Fruit fly (Drosophila melanogaster): ENCODE data around the gene CG12817.
A peak's percentile ranks its signal among the peaks of the same experiment; 100 is the strongest.

CG12817 gene

DNA sequence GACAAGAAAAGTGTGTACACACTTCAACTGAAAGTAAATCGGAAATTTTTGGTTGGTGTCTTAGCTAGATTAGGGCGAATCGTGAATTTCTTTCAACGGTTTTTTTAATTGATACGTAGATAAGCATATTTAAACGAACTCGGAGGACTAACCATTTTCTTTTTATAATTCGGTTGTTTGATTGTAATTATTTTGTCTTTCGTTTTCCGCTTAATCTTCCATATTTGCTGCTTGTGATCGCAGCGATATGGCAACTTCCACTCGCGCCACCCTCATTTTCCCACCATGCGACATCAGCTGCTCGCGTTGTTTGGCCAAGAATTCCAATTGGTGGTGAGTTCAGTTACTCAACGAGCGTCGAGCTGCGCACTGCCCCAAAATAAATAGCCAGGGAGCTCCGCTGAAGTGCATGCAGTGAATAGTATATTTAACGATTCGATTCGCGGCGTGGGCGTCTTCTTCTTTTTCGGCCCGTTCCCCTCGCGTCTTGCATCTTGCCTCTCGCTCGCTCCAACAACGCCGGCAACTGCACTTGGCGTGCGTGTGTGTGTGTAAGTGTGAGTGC lies 39.5 kb upstream of the CG12817 start, which contains the start of gene Nuak (continued):
- TF ChIP-seq CG18476 (GFP tag; optimal IDR thresholded peaks at IDR 0.05), result peak; percentile 78
- no peak for TF ChIP-seq CG8478 (optimal IDR thresholded peaks at IDR 0.05)
- peak; percentile 80 for TF ChIP-seq CG11504 (tag; optimal IDR thresholded peaks at IDR 0.05)
- TF ChIP-seq bcd (GFP tag; optimal IDR thresholded peaks at IDR 0.05), result peak; percentile 84
- TF ChIP-seq otp (GFP tag; IDR thresholded peaks at IDR 0.05), result no peak
- TF ChIP-seq Gsc (GFP tag; IDR thresholded peaks at IDR 0.05), result no peak
- peak in 1 of 2 experiments; percentile 90 for TF ChIP-seq insv (GFP tag; optimal IDR thresholded peaks at IDR 0.05)
- peak; percentile 91 for TF ChIP-seq CG9876 (GFP tag; optimal IDR thresholded peaks at IDR 0.05)
- TF ChIP-seq Dref (GFP tag; IDR thresholded peaks at IDR 0.05), result no peak
- no peak for TF ChIP-seq Aef1 (GFP tag; IDR thresholded peaks at IDR 0.05)
- TF ChIP-seq pan (optimal IDR thresholded peaks at IDR 0.05), result no peak
- no peak for TF ChIP-seq pan (GFP tag; optimal IDR thresholded peaks at IDR 0.05 in 1 of 2, IDR thresholded peaks at IDR 0.05 in 1 of 2)
- TF ChIP-seq wor (GFP tag; IDR thresholded peaks at IDR 0.05), result no peak
- peak; percentile 89 for TF ChIP-seq CG10543 (GFP tag; optimal IDR thresholded peaks at IDR 0.05)
- peak; percentile 84 for TF ChIP-seq slou (GFP tag; optimal IDR thresholded peaks at IDR 0.05)
- no peak for TF ChIP-seq ham (GFP tag; IDR thresholded peaks at IDR 0.05)
- TF ChIP-seq gem (tag; optimal IDR thresholded peaks at IDR 0.05), result peak; percentile 91
- TF ChIP-seq lab (GFP tag; optimal IDR thresholded peaks at IDR 0.05), result peak; percentile 89
- TF ChIP-seq H2.0 (GFP tag; IDR thresholded peaks at IDR 0.05), result no peak
- TF ChIP-seq CoRest (tag; optimal IDR thresholded peaks at IDR 0.05), result peak; percentile 90
- peak; percentile 68 for TF ChIP-seq CG11723 (GFP tag; optimal IDR thresholded peaks at IDR 0.05)
- no peak for TF ChIP-seq gt (GFP tag; IDR thresholded peaks at IDR 0.05)
- peak; percentile 82 for TF ChIP-seq Bdp1 (GFP tag; optimal IDR thresholded peaks at IDR 0.05)
- peak; percentile 33 for TF ChIP-seq ftz-f1 (GFP tag; optimal IDR thresholded peaks at IDR 0.05)
- no peak for TF ChIP-seq inv (GFP tag; IDR thresholded peaks at IDR 0.05; ENCODE audit: partially characterized antibody)
- peak; percentile 60 for TF ChIP-seq gfzf (GFP tag; optimal IDR thresholded peaks at IDR 0.05)
- TF ChIP-seq CrebB (tag; optimal IDR thresholded peaks at IDR 0.05), result peak; percentile 72
- TF ChIP-seq Sox100B (GFP tag; optimal IDR thresholded peaks at IDR 0.05), result peak; percentile 30
- TF ChIP-seq ac (GFP tag; optimal IDR thresholded peaks at IDR 0.05), result peak; percentile 41
- TF ChIP-seq hbn (GFP tag; IDR thresholded peaks at IDR 0.05; ENCODE audit: partially characterized antibody), result no peak
- TF ChIP-seq crp (GFP tag; optimal IDR thresholded peaks at IDR 0.05), result peak; percentile 93 to 99
- peak; percentile 80 for TF ChIP-seq CG18619 (GFP tag; optimal IDR thresholded peaks at IDR 0.05)
- TF ChIP-seq Mes4 (GFP tag; optimal IDR thresholded peaks at IDR 0.05), result peak; percentile 86
- TF ChIP-seq sens-2 (GFP tag; IDR thresholded peaks at IDR 0.05), result no peak
- peak; percentile 95 for TF ChIP-seq CG8944 (GFP tag; optimal IDR thresholded peaks at IDR 0.05)
- no peak for TF ChIP-seq CG7963 (GFP tag; IDR thresholded peaks at IDR 0.05; ENCODE audit: partially characterized antibody)
- TF ChIP-seq ken (GFP tag; IDR thresholded peaks at IDR 0.05), result no peak
- TF ChIP-seq CG5953 (GFP tag; IDR thresholded peaks at IDR 0.05), result no peak
- no peak for TF ChIP-seq CkIIα-i1 (GFP tag; IDR thresholded peaks at IDR 0.05)
- peak; percentile 94 for TF ChIP-seq Hmx (GFP tag; optimal IDR thresholded peaks at IDR 0.05)
- TF ChIP-seq ssp (GFP tag; IDR thresholded peaks at IDR 0.05), result no peak
- TF ChIP-seq CG2116 (GFP tag; optimal IDR thresholded peaks at IDR 0.05), result peak; percentile 85
- peak; percentile 50 for TF ChIP-seq ATbp (GFP tag; optimal IDR thresholded peaks at IDR 0.05)
- peak; percentile 94 for TF ChIP-seq chn (GFP tag; optimal IDR thresholded peaks at IDR 0.05)
- TF ChIP-seq gsb (GFP tag; IDR thresholded peaks at IDR 0.05), result no peak
- no peak for TF ChIP-seq CG11085 (GFP tag; IDR thresholded peaks at IDR 0.05)
- peak; percentile 95 for TF ChIP-seq CHES-1-like (GFP tag; optimal IDR thresholded peaks at IDR 0.05)
- peak; percentile 89 for TF ChIP-seq CG12391 (tag; optimal IDR thresholded peaks at IDR 0.05)
- TF ChIP-seq CG15011 (GFP tag; optimal IDR thresholded peaks at IDR 0.05), result peak; percentile 66
- peak; percentile 98 for TF ChIP-seq zfh2 (GFP tag; optimal IDR thresholded peaks at IDR 0.05)
- TF ChIP-seq CG14014 (GFP tag; IDR thresholded peaks at IDR 0.05), result no peak
- TF ChIP-seq pnt (GFP tag; optimal IDR thresholded peaks at IDR 0.05), result peak; percentile 98
